Worm (Caenorhabditis elegans): ENCODE measurements around the gene K12H6.7.

The K12H6.7 gene

ce11 chrII:2804245-2804644, 32.5 kb downstream of the K12H6.7 start (continued):
- peak; percentile 34 to 51 for TF ChIP-seq efl-1 (optimal IDR thresholded peaks at IDR 0.05)
- TF ChIP-seq efl-1 (GFP tag; optimal IDR thresholded peaks at IDR 0.05 in 1 of 2): no peak
- TF ChIP-seq skn-1 (tag; optimal IDR thresholded peaks at IDR 0.05): no peak
- TF ChIP-seq unc-86 (tag; optimal IDR thresholded peaks at IDR 0.05): no peak
- no peak for TF ChIP-seq ztf-11 (tag; optimal IDR thresholded peaks at IDR 0.05)
- TF ChIP-seq fkh-10 (GFP tag; optimal IDR thresholded peaks at IDR 0.05): no peak
- peak; percentile 2 for TF ChIP-seq snu-23 (GFP tag; optimal IDR thresholded peaks at IDR 0.05)
- no peak for TF ChIP-seq ama-1 (optimal IDR thresholded peaks at IDR 0.05)
- TF ChIP-seq aha-1 (tag; optimal IDR thresholded peaks at IDR 0.05): no peak
- no peak for TF ChIP-seq pax-3 (tag; optimal IDR thresholded peaks at IDR 0.05)
- no peak for TF ChIP-seq fkh-4 (tag; optimal IDR thresholded peaks at IDR 0.05; ENCODE audit: borderline replicate concordance)
- TF ChIP-seq ceh-88 (GFP tag; IDR thresholded peaks at IDR 0.05): no peak
- no peak for TF ChIP-seq swsn-7 (tag; optimal IDR thresholded peaks at IDR 0.05)
- peak; percentile 46 for TF ChIP-seq nhr-71 (tag; optimal IDR thresholded peaks at IDR 0.05)
- no peak for TF ChIP-seq dsc-1 (tag; optimal IDR thresholded peaks at IDR 0.05)

ce11 chrII:2802804-2803586, 33.8 kb downstream of the K12H6.7 start:
- TF ChIP-seq nhr-20 (tag; optimal IDR thresholded peaks at IDR 0.05) (peak; percentile 40), elt-2 (tag; optimal IDR thresholded peaks at IDR 0.05) (peak; percentile 90), nhr-71 (tag; optimal IDR thresholded peaks at IDR 0.05) (peak; percentile 38), hlh-4 (tag; optimal IDR thresholded peaks at IDR 0.05) (no peak), lin-35 (GFP tag; optimal IDR thresholded peaks at IDR 0.05) (peak in 1 of 2 experiments; percentile 46), swsn-7 (tag; optimal IDR thresholded peaks at IDR 0.05) (no peak), nhr-90 (tag; optimal IDR thresholded peaks at IDR 0.05; ENCODE audit: poor library complexity) (peak; percentile 31), nhr-85 (tag) (peak; percentile 66), elt-3 (tag; optimal IDR thresholded peaks at IDR 0.05) (peak in 4 of 6 experiments; percentile 11 to 87 (median 68)), snu-23 (GFP tag; optimal IDR thresholded peaks at IDR 0.05) (peak; percentile 24), aly-2 (tag; optimal IDR thresholded peaks at IDR 0.05) (no peak), sptf-1 (tag; optimal IDR thresholded peaks at IDR 0.05) (no peak), mdl-1 (tag; optimal IDR thresholded peaks at IDR 0.05) (peak in 1 of 2 experiments; percentile 49), jun-1 (tag; optimal IDR thresholded peaks at IDR 0.05) (no peak), lin-14 (GFP tag; optimal IDR thresholded peaks at IDR 0.05) (peak; percentile 48), nhr-19 (GFP tag; conservative IDR thresholded peaks at IDR 0.05) (0 out of 2 replicates have a peak, but pooled peaks have one; percentile 5), blmp-1 (tag; optimal IDR thresholded peaks at IDR 0.05) (peak; percentile 50), nhr-76 (tag; optimal IDR thresholded peaks at IDR 0.05) (no peak)

ce11 chrII:2801764-2802163, 35.0 kb downstream of the K12H6.7 start:
- TF ChIP-seq sox-4 (tag; optimal IDR thresholded peaks at IDR 0.05): no peak
- TF ChIP-seq ama-1 (optimal IDR thresholded peaks at IDR 0.05): no peak
- no peak for TF ChIP-seq unc-98 (GFP tag; IDR thresholded peaks at IDR 0.05)
- TF ChIP-seq elt-3 (tag; optimal IDR thresholded peaks at IDR 0.05): no peak
- TF ChIP-seq aly-2 (tag; optimal IDR thresholded peaks at IDR 0.05): no peak
- TF ChIP-seq xbp-1 (tag; optimal IDR thresholded peaks at IDR 0.05): no peak
- TF ChIP-seq sptf-1 (tag; optimal IDR thresholded peaks at IDR 0.05): no peak
- no peak for TF ChIP-seq nhr-19 (GFP tag; conservative IDR thresholded peaks at IDR 0.05)
- TF ChIP-seq nhr-90 (tag; optimal IDR thresholded peaks at IDR 0.05; ENCODE audit: poor library complexity): no peak
- no peak for TF ChIP-seq unc-130 (tag; optimal IDR thresholded peaks at IDR 0.05)
- TF ChIP-seq aha-1 (tag; optimal IDR thresholded peaks at IDR 0.05): no peak
- TF ChIP-seq efl-3 (GFP tag; optimal IDR thresholded peaks at IDR 0.05): no peak
- no peak for TF ChIP-seq pag-3 (tag; optimal IDR thresholded peaks at IDR 0.05; ENCODE audit: borderline replicate concordance, insufficient read depth)
- TF ChIP-seq alr-1 (tag; optimal IDR thresholded peaks at IDR 0.05; ENCODE audit: borderline replicate concordance): no peak
- no peak for TF ChIP-seq mdl-1 (tag; optimal IDR thresholded peaks at IDR 0.05)
